Worm (Caenorhabditis elegans) whole organism, L4/young adult: ENCODE results near the gene F09F9.2.

Experiments used
- W03F9.2 ChIP-seq: fragments of 150-350 bp; optimal IDR thresholded peaks from 2 replicates; lab custom pipeline; 2014; ENCODE audit warnings: missing biosample characterization, missing genetic modification characterization
- him-1 ChIP-seq: sonication (generic microtip); optimal IDR thresholded peaks from 2 replicates; lab custom pipeline; 2016; ENCODE audit warnings: missing genotype, missing genetic modification reagents, missing genetic modification characterization, missing compliant biosample characterization

- TF ChIP-seq him-1: no peak
- no peak for TF ChIP-seq W03F9.2
Observed at ce11 chrX:4120935-4121334, 9.7 kb upstream of the F09F9.2 start, which contains the start of gene F09F9.3.
